Fruit fly (Drosophila melanogaster) whole organism, wandering third instar larva: ENCODE measurements around the gene CG1607.

Experiments
- CG32264 ChIP-seq: fragments of 200-800 bp; sonication (Bioruptor generic); optimal IDR thresholded peaks from 2 replicates; lab custom pipeline; 2016; ENCODE audit warnings: missing biosample characterization, missing genetic modification characterization
- CG9705 ChIP-seq: fragments of 200-800 bp; sonication (Bioruptor generic); optimal IDR thresholded peaks from 2 replicates; lab custom pipeline; 2018; ENCODE audit warnings: missing biosample characterization, mild to moderate bottlenecking, missing genetic modification characterization
- CrebA ChIP-seq: fragments of 200-800 bp; sonication (Bioruptor generic); optimal IDR thresholded peaks from 2 replicates; lab custom pipeline; 2016; ENCODE audit warnings: missing biosample characterization, mild to moderate bottlenecking, missing genetic modification characterization, borderline replicate concordance
- Dfd ChIP-seq: fragments of >200 bp; optimal IDR thresholded peaks from 2 replicates; lab custom pipeline; 2017; ENCODE audit warnings: missing biosample characterization, missing genetic modification characterization
- Dif ChIP-seq: fragments of 200-275, 200-300 bp; sonication (Bioruptor generic); optimal IDR thresholded peaks from 2 replicates; lab custom pipeline; 2018; ENCODE audit warnings: missing biosample characterization, missing genetic modification characterization; ENCODE audit not compliant: partially characterized antibody
- GATAd ChIP-seq: sonication (Bioruptor generic); optimal IDR thresholded peaks from 2 replicates; lab custom pipeline; 2016; ENCODE audit warnings: missing biosample characterization, missing genetic modification characterization
- HLH106 ChIP-seq: fragments of 200-800 bp; optimal IDR thresholded peaks from 3 replicates; lab custom pipeline; 2019; ENCODE audit warnings: missing biosample characterization, mild to moderate bottlenecking, missing genetic modification characterization, moderate library complexity
- Hnf4 ChIP-seq: fragments of 200-800 bp; sonication (Bioruptor generic); optimal IDR thresholded peaks from 2 replicates; lab custom pipeline; 2016; ENCODE audit warnings: missing biosample characterization, mild to moderate bottlenecking, missing genetic modification characterization
- Hr78 ChIP-seq: fragments of >200 bp; optimal IDR thresholded peaks from 2 replicates; lab custom pipeline; 2017; ENCODE audit warnings: missing biosample characterization, missing genetic modification characterization
- Hr83 ChIP-seq: fragments of 200-300 bp; sonication (Bioruptor generic); optimal IDR thresholded peaks from 2 replicates; lab custom pipeline; 2016; ENCODE audit warnings: missing biosample characterization, mild to moderate bottlenecking, missing genetic modification characterization, moderate library complexity; ENCODE audit not compliant: poor library complexity, severe bottlenecking
- Jra ChIP-seq: sonication (Bioruptor generic); optimal IDR thresholded peaks from 2 replicates; lab custom pipeline; 2016; ENCODE audit warnings: missing biosample characterization, missing genetic modification characterization
- Mio ChIP-seq: sonication (Bioruptor generic); optimal IDR thresholded peaks from 2 replicates; lab custom pipeline; 2016; ENCODE audit warnings: missing biosample characterization, missing genetic modification characterization
- Myc ChIP-seq: fragments of >200 bp; optimal IDR thresholded peaks from 2 replicates; lab custom pipeline; 2017
- N ChIP-seq: fragments of >200 bp; optimal IDR thresholded peaks from 2 replicates; lab custom pipeline; 2018; ENCODE audit warnings: missing biosample characterization, missing external identifiers, missing genetic modification characterization
- OdsH ChIP-seq: fragments of 200-800 bp; sonication (Bioruptor generic); optimal IDR thresholded peaks from 2 replicates; lab custom pipeline; 2016; ENCODE audit warnings: missing biosample characterization, mild to moderate bottlenecking, missing genetic modification characterization
- Sp1 ChIP-seq: fragments of 200-800 bp; sonication (Bioruptor generic); optimal IDR thresholded peaks from 3 replicates; lab custom pipeline; 2019; ENCODE audit warnings: missing biosample characterization, mild to moderate bottlenecking, missing genetic modification characterization, moderate library complexity
- Vsx2 ChIP-seq: fragments of 200-300, 225-300 bp; sonication (Bioruptor generic); optimal IDR thresholded peaks from 2 replicates; lab custom pipeline; 2018; ENCODE audit warnings: missing biosample characterization, missing genetic modification characterization; ENCODE audit not compliant: partially characterized antibody
- br ChIP-seq: fragments of 200-800 bp; sonication (Bioruptor generic); optimal IDR thresholded peaks from 2 replicates; lab custom pipeline; 2016; ENCODE audit warnings: missing biosample characterization, missing genetic modification characterization
- brk ChIP-seq: fragments of 200-800 bp; sonication (Bioruptor generic); optimal IDR thresholded peaks from 2 replicates; lab custom pipeline; 2016; ENCODE audit warnings: missing biosample characterization, mild to moderate bottlenecking, missing genetic modification characterization
- dl ChIP-seq, 2 experiments: fragments of 175-275, 200-275 bp in 1 of 2; fragments of 200-275 bp in 1 of 2; sonication (Bioruptor generic); optimal IDR thresholded peaks; lab custom pipeline; 2018; ENCODE audit warnings: mild to moderate bottlenecking in 2 of 2, missing biosample characterization in 2 of 2, missing genetic modification characterization in 2 of 2, moderate library complexity in 2 of 2; ENCODE audit not compliant: partially characterized antibody in 2 of 2, insufficient read depth in 1 of 2
- dmrt93B ChIP-seq: fragments of 200-800 bp; sonication (Bioruptor generic); optimal IDR thresholded peaks from 2 replicates; lab custom pipeline; 2018; ENCODE audit warnings: missing biosample characterization, mild to moderate bottlenecking, missing genetic modification characterization
- dsf ChIP-seq: sonication (Bioruptor generic); optimal IDR thresholded peaks from 2 replicates; lab custom pipeline; 2016; ENCODE audit warnings: missing biosample characterization, missing genetic modification characterization, borderline replicate concordance
- ey ChIP-seq: fragments of 200-800 bp; sonication (Bioruptor generic); optimal IDR thresholded peaks from 2 replicates; lab custom pipeline; 2016; ENCODE audit warnings: missing biosample characterization, missing genetic modification characterization
- foxo ChIP-seq, 2 experiments: fragments of 200-800 bp; sonication (Bioruptor generic); optimal IDR thresholded peaks; 2 replicates in 1 of 2; 3 replicates in 1 of 2; lab custom pipeline; 2016 to 2017; ENCODE audit warnings: missing biosample characterization in 2 of 2, missing genetic modification characterization in 2 of 2
- fru ChIP-seq: fragments of 200-800 bp; sonication (Bioruptor generic); optimal IDR thresholded peaks from 3 replicates; lab custom pipeline; 2016; ENCODE audit warnings: missing biosample characterization, mild to moderate bottlenecking, missing genetic modification characterization
- h ChIP-seq: fragments of 200-800 bp; sonication (Bioruptor generic); optimal IDR thresholded peaks from 3 replicates; lab custom pipeline; 2016; ENCODE audit warnings: missing biosample characterization, mild to moderate bottlenecking, missing genetic modification characterization
- jim ChIP-seq: fragments of 175-275, 200-325 bp; sonication (Bioruptor generic); optimal IDR thresholded peaks from 2 replicates; lab custom pipeline; 2016; ENCODE audit warnings: missing biosample characterization, mild to moderate bottlenecking, missing genetic modification characterization
- lola ChIP-seq: fragments of >200 bp; optimal IDR thresholded peaks from 2 replicates; lab custom pipeline; 2017; ENCODE audit warnings: missing biosample characterization, missing genetic modification characterization
- pan ChIP-seq: fragments of >200 bp; optimal IDR thresholded peaks from 2 replicates; lab custom pipeline; 2017
- psq ChIP-seq: fragments of 200-800 bp; sonication (Bioruptor generic); optimal IDR thresholded peaks from 3 replicates; lab custom pipeline; 2017; ENCODE audit warnings: missing biosample characterization, mild to moderate bottlenecking, missing genetic modification characterization, moderate library complexity
- rgr ChIP-seq: fragments of 200-800 bp; sonication (Bioruptor generic); optimal IDR thresholded peaks from 3 replicates; lab custom pipeline; 2016; ENCODE audit warnings: missing biosample characterization, mild to moderate bottlenecking, missing genetic modification characterization
- sage ChIP-seq: fragments of 200-800 bp; sonication (Bioruptor generic); optimal IDR thresholded peaks from 2 replicates; lab custom pipeline; 2016; ENCODE audit warnings: missing biosample characterization, mild to moderate bottlenecking, missing genetic modification characterization
- sv ChIP-seq: fragments of 200-800 bp; sonication (Bioruptor generic); optimal IDR thresholded peaks from 3 replicates; lab custom pipeline; 2016; ENCODE audit warnings: missing biosample characterization, missing genetic modification characterization
- tai ChIP-seq: sonication (Bioruptor generic); optimal IDR thresholded peaks from 2 replicates; lab custom pipeline; 2016; ENCODE audit warnings: missing biosample characterization, missing genetic modification characterization
- usp ChIP-seq: fragments of >200 bp; optimal IDR thresholded peaks from 2 replicates; lab custom pipeline; 2017; ENCODE audit warnings: missing biosample characterization, missing genetic modification characterization
- woc ChIP-seq: sonication (Bioruptor generic); optimal IDR thresholded peaks from 2 replicates; lab custom pipeline; 2016; ENCODE audit warnings: missing biosample characterization, mild to moderate bottlenecking, missing genetic modification characterization

The CG1607 gene

dm6 chr3R:31419531-31419930 lies 37.6 kb downstream of the CG1607 start:
- TF ChIP-seq sv (GFP tag; lab: Kevin White, UChicago) (no peak), ey (no peak), Jra (GFP tag; lab: Kevin White, UChicago) (no peak), CG32264 (GFP tag; lab: Kevin White, UChicago) (no peak), fru (no peak), Vsx2 (no peak), CG9705 (GFP tag; lab: Kevin White, UChicago) (no peak), usp (GFP tag; lab: Kevin White, UChicago) (no peak)

- TF ChIP-seq Vsx2 (no peak), tai (GFP tag; lab: Kevin White, UChicago) (no peak), Dfd (GFP tag; lab: Kevin White, UChicago) (no peak), N (no peak), dmrt93B (GFP tag; lab: Kevin White, UChicago) (no peak), rgr (no peak), Jra (GFP tag; lab: Kevin White, UChicago) (no peak)
- TF ChIP-seq, all 38 proteins: peak for 0
Observed at dm6 chr3R:31420675-31421074, 38.8 kb downstream of the CG1607 start.

- TF ChIP-seq OdsH (GFP tag; lab: Kevin White, UChicago) (peak; percentile 23), Hnf4 (GFP tag; lab: Kevin White, UChicago) (no peak), HLH106 (tag; lab: Kevin White, UChicago) (no peak), h (GFP tag; lab: Kevin White, UChicago) (peak; percentile 9), pan (lab: Kevin White, UChicago) (no peak), br (GFP tag; lab: Kevin White, UChicago) (no peak), psq (GFP tag; lab: Kevin White, UChicago) (no peak), Myc (lab: Kevin White, UChicago) (no peak), jim (no peak), ey (peak; percentile 31), fru (peak; percentile 46), woc (GFP tag; lab: Kevin White, UChicago) (peak; percentile 68), N (no peak), foxo (GFP tag; optimal IDR thresholded peaks at IDR 0.05; lab: Kevin White, UChicago) (peak in 1 of 2 experiments; percentile 28), sage (no peak), rgr (peak; percentile 21), lola (GFP tag; lab: Kevin White, UChicago) (no peak), CG9705 (GFP tag; lab: Kevin White, UChicago) (no peak)
Observed at dm6 chr3R:31421995-31422394, 40.1 kb downstream of the CG1607 start.

dm6 chr3R:31424427-31424826 lies 42.5 kb downstream of the CG1607 start:
- peak; percentile 6 for TF ChIP-seq HLH106 (tag; lab: Kevin White, UChicago)
- peak; percentile 34 for TF ChIP-seq h (GFP tag; lab: Kevin White, UChicago)
- no peak for TF ChIP-seq CG32264 (GFP tag; lab: Kevin White, UChicago)
- TF ChIP-seq Hnf4 (GFP tag; lab: Kevin White, UChicago) = no peak
- TF ChIP-seq dsf (GFP tag; lab: Kevin White, UChicago) = no peak
- no peak for TF ChIP-seq Hr78 (GFP tag; lab: Kevin White, UChicago)
- TF ChIP-seq sv (GFP tag; lab: Kevin White, UChicago) = no peak
- no peak for TF ChIP-seq Sp1
- TF ChIP-seq CrebA (GFP tag; lab: Kevin White, UChicago) = no peak
- TF ChIP-seq Dif (GFP tag; lab: Kevin White, UChicago) = no peak
- no peak for TF ChIP-seq Mio (GFP tag; lab: Kevin White, UChicago)
- TF ChIP-seq brk (GFP tag; lab: Kevin White, UChicago) = no peak
- no peak for TF ChIP-seq pan (lab: Kevin White, UChicago)
- TF ChIP-seq woc (GFP tag; lab: Kevin White, UChicago) = no peak
- TF ChIP-seq rgr = peak; percentile 24
- TF ChIP-seq Myc (lab: Kevin White, UChicago) = no peak
- no peak for TF ChIP-seq tai (GFP tag; lab: Kevin White, UChicago)
- no peak for TF ChIP-seq dl (GFP tag; optimal IDR thresholded peaks at IDR 0.05; lab: Kevin White, UChicago; ENCODE audit: insufficient read depth in 1 of 2, partially characterized antibody in 2 of 2)
- no peak for TF ChIP-seq sage
- TF ChIP-seq Hr83 (GFP tag; lab: Kevin White, UChicago) = no peak
- TF ChIP-seq psq (GFP tag; lab: Kevin White, UChicago) = no peak
- no peak for TF ChIP-seq GATAd (GFP tag; lab: Kevin White, UChicago)
- no peak for TF ChIP-seq lola (GFP tag; lab: Kevin White, UChicago)
- no peak for TF ChIP-seq br (GFP tag; lab: Kevin White, UChicago)
- no peak for TF ChIP-seq Jra (GFP tag; lab: Kevin White, UChicago)
- TF ChIP-seq N = no peak
- TF ChIP-seq CG9705 (GFP tag; lab: Kevin White, UChicago) = no peak
- peak in 1 of 2 experiments; percentile 3 for TF ChIP-seq foxo (GFP tag; optimal IDR thresholded peaks at IDR 0.05; lab: Kevin White, UChicago)
- no peak for TF ChIP-seq Dfd (GFP tag; lab: Kevin White, UChicago)
- no peak for TF ChIP-seq usp (GFP tag; lab: Kevin White, UChicago)
- TF ChIP-seq OdsH (GFP tag; lab: Kevin White, UChicago) = peak; percentile 9
- TF ChIP-seq Vsx2 = no peak
- peak; percentile 15 for TF ChIP-seq fru
- peak; percentile 14 for TF ChIP-seq ey
- TF ChIP-seq dmrt93B (GFP tag; lab: Kevin White, UChicago) = no peak
- TF ChIP-seq, all 38 proteins: peak for 7
